Fruit fly (Drosophila melanogaster): ENCODE results near the gene CG1662.
A peak's percentile ranks its signal among the peaks of the same experiment; 100 is the strongest.

Gene CG1662

dm6 chrX:13434065-13434464, 46.7 kb downstream of the CG1662 start (continued):
- TF ChIP-seq CG17359 (tag; optimal IDR thresholded peaks at IDR 0.05) (peak; percentile 16), row (GFP tag; IDR thresholded peaks at IDR 0.05) (peak; percentile 46), CG11560 (tag; IDR thresholded peaks at IDR 0.05) (0 out of 3 replicates have a peak, but pooled peaks have one; percentile 25), org-1 (GFP tag; optimal IDR thresholded peaks at IDR 0.05) (peak; percentile 9), wdn (GFP tag; IDR thresholded peaks at IDR 0.05) (no peak), B-H1 (GFP tag; IDR thresholded peaks at IDR 0.05) (peak; percentile 19; the same call in 1 of the 3 replicates), CG13424 (tag; optimal IDR thresholded peaks at IDR 0.05) (peak; percentile 19), dan (GFP tag; IDR thresholded peaks at IDR 0.05) (no peak), Sox102F (GFP tag; optimal IDR thresholded peaks at IDR 0.05) (peak; percentile 26), cwo (GFP tag; optimal IDR thresholded peaks at IDR 0.05) (peak; percentile 12), Dbx (GFP tag; IDR thresholded peaks at IDR 0.05) (0 out of 3 replicates have a peak, but pooled peaks have one; percentile 11), Rfx (GFP tag; IDR thresholded peaks at IDR 0.05) (peak; percentile 42; the same call in 1 of the 2 replicates), CG7786 (GFP tag; optimal IDR thresholded peaks at IDR 0.05) (peak; percentile 21), CG15269 (tag; optimal IDR thresholded peaks at IDR 0.05) (peak; percentile 13), HHEX (GFP tag; optimal IDR thresholded peaks at IDR 0.05) (peak; percentile 9), CG11247 (GFP tag; IDR thresholded peaks at IDR 0.05) (peak; percentile 23; the same call in 1 of the 2 replicates), ind (GFP tag; optimal IDR thresholded peaks at IDR 0.05) (peak; percentile 22), CG7556 (GFP tag; optimal IDR thresholded peaks at IDR 0.05) (peak; percentile 21), Fer3 (tag; optimal IDR thresholded peaks at IDR 0.05) (peak; percentile 19), CoRest (tag; optimal IDR thresholded peaks at IDR 0.05) (peak; percentile 4), CG18599 (GFP tag; optimal IDR thresholded peaks at IDR 0.05) (peak; percentile 63), cas (GFP tag; IDR thresholded peaks at IDR 0.05) (no peak), sisA (GFP tag; IDR thresholded peaks at IDR 0.05) (peak; percentile 13; the same call in 1 of the 2 replicates), Meics (GFP tag; optimal IDR thresholded peaks at IDR 0.05) (peak; percentile 32), Gug (GFP tag; IDR thresholded peaks at IDR 0.05) (0 out of 4 replicates have a peak, but pooled peaks have one; percentile 29), mam (GFP tag; optimal IDR thresholded peaks at IDR 0.05) (peak; percentile 3), H15 (GFP tag; IDR thresholded peaks at IDR 0.05) (peak; percentile 27; the same call in 1 of the 3 replicates), Hsf (GFP tag; optimal IDR thresholded peaks at IDR 0.05) (peak; percentile 4), Ptx1 (GFP tag; IDR thresholded peaks at IDR 0.05) (peak; percentile 11; the same call in 1 of the 2 replicates), CG2120 (GFP tag; optimal IDR thresholded peaks at IDR 0.05) (peak; percentile 37), gem (tag; optimal IDR thresholded peaks at IDR 0.05) (peak; percentile 34), CG9817 (tag; optimal IDR thresholded peaks at IDR 0.05) (peak; percentile 28), CG11456 (GFP tag; IDR thresholded peaks at IDR 0.05) (peak; percentile 65; the same call in 1 of the 3 replicates), caup (GFP tag; optimal IDR thresholded peaks at IDR 0.05; ENCODE audit: severe bottlenecking) (peak; percentile 1), CG3726 (GFP tag; IDR thresholded peaks at IDR 0.05) (no peak), wor (GFP tag; IDR thresholded peaks at IDR 0.05) (0 out of 2 replicates have a peak, but pooled peaks have one; percentile 17), sens-2 (GFP tag; IDR thresholded peaks at IDR 0.05) (no peak), CG8359 (GFP tag; optimal IDR thresholded peaks at IDR 0.05; ENCODE audit: borderline replicate concordance) (no peak), CG8290 (GFP tag; optimal IDR thresholded peaks at IDR 0.05) (no peak), CG8290 (tag; optimal IDR thresholded peaks at IDR 0.05) (peak in 1 of 2 experiments; percentile 41), CG31224 (GFP tag; IDR thresholded peaks at IDR 0.05) (0 out of 2 replicates have a peak, but pooled peaks have one; percentile 26), Dek (tag; optimal IDR thresholded peaks at IDR 0.05) (peak; percentile 9), zen (tag; optimal IDR thresholded peaks at IDR 0.05) (no peak), bcd (GFP tag; optimal IDR thresholded peaks at IDR 0.05) (peak; percentile 10), Fer1 (GFP tag; optimal IDR thresholded peaks at IDR 0.05) (no peak), ab (GFP tag; optimal IDR thresholded peaks at IDR 0.05) (no peak), Fer2 (tag; optimal IDR thresholded peaks at IDR 0.05) (no peak), ci (GFP tag; IDR thresholded peaks at IDR 0.05) (0 out of 3 replicates have a peak, but pooled peaks have one; percentile 13), CG9932 (GFP tag; IDR thresholded peaks at IDR 0.05) (0 out of 2 replicates have a peak, but pooled peaks have one; percentile 15), CG11504 (tag; optimal IDR thresholded peaks at IDR 0.05) (peak; percentile 48)

Data from whole organism, embryonic.